Fruit fly (Drosophila melanogaster): ENCODE results near the gene CG32816.

- TF ChIP-seq CG4496 (GFP tag; IDR thresholded peaks at IDR 0.05) = no peak
- no peak for TF ChIP-seq EcR (GFP tag; optimal IDR thresholded peaks at IDR 0.05)
- no peak for TF ChIP-seq Ets98B (GFP tag; IDR thresholded peaks at IDR 0.05)
- no peak for TF ChIP-seq CG34367 (tag; optimal IDR thresholded peaks at IDR 0.05)
- TF ChIP-seq CG9948 (tag; optimal IDR thresholded peaks at IDR 0.05) = no peak
- no peak for TF ChIP-seq CG12605 (GFP tag; IDR thresholded peaks at IDR 0.05)
These were observed 118.9 kb downstream of the CG32816 start for dm6 chrX:351599-351998.

Data from whole organism, pupa.